Worm (Caenorhabditis elegans) whole organism, early embryonic: Measurements from ENCODE around the gene chdh-1.

Experiments used
- B0310.2 ChIP-seq: sonication (generic microtip); optimal IDR thresholded peaks from 2 replicates; lab custom pipeline; 2016; ENCODE audit warnings: mild to moderate bottlenecking, missing genetic modification characterization, missing compliant biosample characterization
- F13C5.2 ChIP-seq: sonication (generic microtip); optimal IDR thresholded peaks from 2 replicates; lab custom pipeline; 2017; ENCODE audit warnings: mild to moderate bottlenecking, missing genetic modification characterization, inconsistent platforms, missing compliant biosample characterization
- ama-1 ChIP-seq: fragments of 150-350 bp; optimal IDR thresholded peaks from 2 replicates; lab custom pipeline; 2014
- ets-7 ChIP-seq: sonication (generic microtip); optimal IDR thresholded peaks from 2 replicates; lab custom pipeline; 2016; ENCODE audit warnings: missing genotype, missing genetic modification characterization, missing compliant biosample characterization
- flt-1 ChIP-seq: fragments of 200-800 bp; sonication (Bioruptor generic); IDR thresholded peaks from 2 replicates; pipeline ENCODE4 v1.3.6; 2022; ENCODE audit warnings: missing genetic modification characterization, missing compliant biosample characterization
- hmbx-1 ChIP-seq: sonication (generic microtip); optimal IDR thresholded peaks from 2 replicates; lab custom pipeline; 2016; ENCODE audit warnings: mild to moderate bottlenecking, missing genetic modification characterization, missing compliant biosample characterization
- pes-1 ChIP-seq: fragments of 200-800 bp; sonication (Bioruptor generic); IDR thresholded peaks from 2 replicates; pipeline ENCODE4 v1.3.6; 2022; ENCODE audit warnings: missing genetic modification reagents, missing genetic modification characterization, missing compliant biosample characterization
- tra-4 ChIP-seq: sonication (generic microtip); optimal IDR thresholded peaks from 2 replicates; lab custom pipeline; 2017; ENCODE audit warnings: missing genetic modification characterization, missing compliant biosample characterization

DNA sequence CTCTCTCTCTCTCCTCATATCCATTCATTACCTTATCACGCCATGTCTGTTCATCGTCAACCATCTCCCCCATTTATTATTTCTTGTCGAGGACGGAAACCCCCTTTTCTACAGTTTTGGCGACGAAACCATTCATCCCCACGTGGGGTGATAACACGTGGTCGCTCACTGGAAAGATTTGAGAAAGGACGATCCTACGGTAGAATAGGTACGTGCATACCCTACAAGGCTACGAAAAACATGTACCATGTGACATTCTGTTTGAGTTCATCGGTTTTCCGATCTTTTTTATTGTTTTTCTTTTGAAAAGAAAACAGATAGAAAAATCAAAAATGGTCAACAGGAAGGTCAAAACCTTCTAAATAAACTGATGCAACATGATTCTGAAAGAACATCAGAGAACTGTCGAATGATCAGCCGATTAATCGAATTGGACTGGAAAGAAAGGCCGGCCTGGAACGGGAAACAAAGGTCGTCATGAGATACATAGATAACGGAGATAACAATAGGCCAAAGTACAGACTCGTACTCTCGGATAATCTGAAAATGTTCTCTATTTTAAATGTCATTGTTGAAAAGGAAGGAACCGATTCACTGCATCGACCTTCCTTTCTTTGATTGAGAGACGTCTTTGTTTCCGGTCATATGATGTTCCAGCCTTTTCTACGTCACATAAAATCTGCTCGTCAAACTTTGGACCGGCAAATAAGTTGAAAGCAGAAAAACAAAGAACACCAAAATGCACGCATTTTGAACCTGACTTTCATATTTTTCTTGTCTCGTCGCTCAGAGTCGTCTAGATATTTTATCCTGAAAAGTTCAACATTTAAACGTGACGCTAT, 43.5 kb upstream of the chdh-1 start:
- TF ChIP-seq flt-1 (GFP tag; lab: Robert Waterston, UW) (no peak), hmbx-1 (tag; lab: Kevin White, UChicago) (no peak), tra-4 (tag; lab: Kevin White, UChicago) (no peak), B0310.2 (no peak), F13C5.2 (tag; lab: Kevin White, UChicago) (no peak), ama-1 (lab: Kevin White, UChicago) (no peak), pes-1 (GFP tag; lab: Robert Waterston, UW) (no peak), ets-7 (no peak)
